Worm (Caenorhabditis elegans) whole organism, late embryonic: ENCODE results near the gene F53A9.6.

Experiments used
- C08G9.2 ChIP-seq: sonication (generic microtip); optimal IDR thresholded peaks from 2 replicates; lab custom pipeline; 2016; ENCODE audit warnings: mild to moderate bottlenecking, missing genetic modification characterization, moderate library complexity, missing compliant biosample characterization
- C38D4.7 ChIP-seq: fragments of 200-800 bp; sonication (Bioruptor generic); optimal IDR thresholded peaks from 2 replicates; lab custom pipeline; 2018; ENCODE audit warnings: mild to moderate bottlenecking, missing genetic modification characterization, moderate library complexity, missing compliant biosample characterization
- K09A11.1 ChIP-seq: sonication (generic microtip); optimal IDR thresholded peaks from 2 replicates; lab custom pipeline; 2017; ENCODE audit warnings: antibody characterized with exemption, mild to moderate bottlenecking, missing genetic modification characterization, missing compliant biosample characterization; ENCODE audit not compliant: insufficient read depth
- T23F11.4 ChIP-seq: fragments of 200-800 bp; sonication (Bioruptor generic); optimal IDR thresholded peaks from 2 replicates; lab custom pipeline; 2018; ENCODE audit warnings: mild to moderate bottlenecking, missing genetic modification characterization, missing compliant biosample characterization
- Y22D7AL.16 ChIP-seq: sonication (generic microtip); optimal IDR thresholded peaks from 2 replicates; lab custom pipeline; 2016; ENCODE audit warnings: missing genetic modification characterization, missing compliant biosample characterization
- ama-1 ChIP-seq: fragments of 150-350 bp; optimal IDR thresholded peaks from 2 replicates; lab custom pipeline; 2014
- ceh-14 ChIP-seq: sonication (generic microtip); optimal IDR thresholded peaks from 2 replicates; lab custom pipeline; 2016; ENCODE audit warnings: missing genotype, missing genetic modification characterization, missing compliant biosample characterization
- ceh-18 ChIP-seq: sonication (generic microtip); optimal IDR thresholded peaks from 2 replicates; lab custom pipeline; 2016; ENCODE audit warnings: missing genetic modification characterization, missing compliant biosample characterization
- ceh-22 ChIP-seq: sonication (generic microtip); optimal IDR thresholded peaks from 2 replicates; lab custom pipeline; 2017; ENCODE audit warnings: missing biosample characterization, missing genetic modification characterization
- ceh-24 ChIP-seq: sonication (generic microtip); optimal IDR thresholded peaks from 2 replicates; lab custom pipeline; 2016; ENCODE audit warnings: mild to moderate bottlenecking, missing genetic modification characterization, missing compliant biosample characterization
- ceh-30 ChIP-seq: fragments of 150-350 bp; optimal IDR thresholded peaks from 2 replicates; lab custom pipeline; 2014; ENCODE audit warnings: missing biosample characterization, missing genetic modification characterization
- ceh-45 ChIP-seq: fragments of 200-800 bp; sonication (Bioruptor generic); IDR thresholded peaks from 2 replicates; pipeline ENCODE4 v1.3.6; 2022; ENCODE audit warnings: missing genetic modification reagents, missing genetic modification characterization, missing compliant biosample characterization
- ceh-48 ChIP-seq: sonication (generic microtip); optimal IDR thresholded peaks from 2 replicates; lab custom pipeline; 2016; ENCODE audit warnings: missing genetic modification characterization, inconsistent platforms, missing compliant biosample characterization
- ceh-9 ChIP-seq: sonication (generic microtip); optimal IDR thresholded peaks from 2 replicates; lab custom pipeline; 2016; ENCODE audit warnings: mild to moderate bottlenecking, missing genetic modification characterization, inconsistent platforms, missing compliant biosample characterization
- che-1 ChIP-seq: sonication (generic microtip); optimal IDR thresholded peaks from 2 replicates; lab custom pipeline; 2016; ENCODE audit warnings: mild to moderate bottlenecking, missing genetic modification characterization, missing compliant biosample characterization
- dve-1 ChIP-seq: sonication (generic microtip); optimal IDR thresholded peaks from 2 replicates; lab custom pipeline; 2017; ENCODE audit warnings: antibody characterized with exemption, mild to moderate bottlenecking, missing genetic modification characterization, missing compliant biosample characterization
- elt-4 ChIP-seq: sonication (generic microtip); optimal IDR thresholded peaks from 2 replicates; lab custom pipeline; 2016; ENCODE audit warnings: missing genetic modification characterization, missing compliant biosample characterization
- fax-1 ChIP-seq: sonication (generic microtip); optimal IDR thresholded peaks from 2 replicates; lab custom pipeline; 2016; ENCODE audit warnings: missing genotype, missing genetic modification characterization, missing compliant biosample characterization
- hlh-15 ChIP-seq: sonication (generic microtip); optimal IDR thresholded peaks from 2 replicates; lab custom pipeline; 2016; ENCODE audit warnings: missing genetic modification characterization, missing compliant biosample characterization
- hlh-8 ChIP-seq: sonication (generic microtip); optimal IDR thresholded peaks from 2 replicates; lab custom pipeline; 2016; ENCODE audit warnings: missing genotype, missing genetic modification characterization, missing compliant biosample characterization
- lin-11 ChIP-seq: fragments of 200-800 bp; sonication (Bioruptor generic); optimal IDR thresholded peaks from 2 replicates; lab custom pipeline; 2018; ENCODE audit warnings: mild to moderate bottlenecking, missing genetic modification characterization, missing compliant biosample characterization
- mec-3 ChIP-seq: sonication (generic microtip); optimal IDR thresholded peaks from 2 replicates; lab custom pipeline; 2016; ENCODE audit warnings: borderline replicate concordance, missing genetic modification characterization, missing compliant biosample characterization
- nhr-232 ChIP-seq: sonication (generic microtip); optimal IDR thresholded peaks from 2 replicates; lab custom pipeline; 2016; ENCODE audit warnings: missing genetic modification characterization, missing compliant biosample characterization
- odd-2 ChIP-seq: sonication (generic microtip); optimal IDR thresholded peaks from 2 replicates; lab custom pipeline; 2017; ENCODE audit warnings: antibody characterized with exemption, mild to moderate bottlenecking, missing genetic modification characterization, missing compliant biosample characterization
- pat-9 ChIP-seq: fragments of 200-800 bp; sonication (Bioruptor generic); optimal IDR thresholded peaks from 2 replicates; lab custom pipeline; 2018; ENCODE audit warnings: mild to moderate bottlenecking, missing genetic modification characterization, moderate library complexity, missing compliant biosample characterization
- pqm-1 ChIP-seq: sonication (generic microtip); optimal IDR thresholded peaks from 2 replicates; lab custom pipeline; 2016; ENCODE audit warnings: missing genetic modification characterization, missing compliant biosample characterization
- ref-2 ChIP-seq: sonication (generic microtip); optimal IDR thresholded peaks from 2 replicates; lab custom pipeline; 2016; ENCODE audit warnings: missing genetic modification characterization, missing compliant biosample characterization
- rnt-1 ChIP-seq: sonication (generic microtip); optimal IDR thresholded peaks from 2 replicates; lab custom pipeline; 2016; ENCODE audit warnings: missing genetic modification characterization, missing compliant biosample characterization
- sdc-2 ChIP-seq: sonication (generic microtip); optimal IDR thresholded peaks from 2 replicates; lab custom pipeline; 2016; ENCODE audit warnings: missing genotype, missing genetic modification characterization, missing compliant biosample characterization
- sox-4 ChIP-seq: sonication (generic microtip); optimal IDR thresholded peaks from 2 replicates; lab custom pipeline; 2017; ENCODE audit warnings: mild to moderate bottlenecking, missing genetic modification characterization, inconsistent platforms, missing compliant biosample characterization
- ttx-3 ChIP-seq: sonication (generic microtip); optimal IDR thresholded peaks from 2 replicates; lab custom pipeline; 2016; ENCODE audit warnings: missing genetic modification reagents, missing genetic modification characterization, missing compliant biosample characterization
- unc-55 ChIP-seq: sonication (generic microtip); optimal IDR thresholded peaks from 2 replicates; lab custom pipeline; 2017; ENCODE audit warnings: missing biosample characterization, missing genetic modification reagents, missing genetic modification characterization
- ztf-16 ChIP-seq: sonication (generic microtip); optimal IDR thresholded peaks from 2 replicates; lab custom pipeline; 2017; ENCODE audit warnings: missing genetic modification characterization, missing compliant biosample characterization

Gene F53A9.6

ce11 chrX:8713754-8714295, at the start of gene F53A9.6:
TSS of gene F53A9.6 (minus strand) at chrX:8713804.
- TF ChIP-seq ztf-16 (tag; lab: Kevin White, UChicago), result no peak
- no peak for TF ChIP-seq ceh-14 (tag; lab: Kevin White, UChicago)
- TF ChIP-seq ceh-24 (tag; lab: Kevin White, UChicago), result no peak
- no peak for TF ChIP-seq che-1 (tag; lab: Kevin White, UChicago)
- no peak for TF ChIP-seq ceh-45 (GFP tag; lab: Robert Waterston, UW)
- TF ChIP-seq, all 69 proteins: peak for 0

- peak; percentile 9 for TF ChIP-seq unc-55
- peak; percentile 8 for TF ChIP-seq rnt-1 (tag; lab: Kevin White, UChicago)
- no peak for TF ChIP-seq ceh-9 (tag; lab: Kevin White, UChicago)
- no peak for TF ChIP-seq hlh-8 (tag; lab: Kevin White, UChicago)
- TF ChIP-seq ceh-18 (tag; lab: Kevin White, UChicago), result peak; percentile 58
- no peak for TF ChIP-seq mec-3 (tag; lab: Kevin White, UChicago)
Measured at ce11 chrX:8762927-8763326, 49.3 kb upstream of the F53A9.6 start.

ce11 chrX:8761497-8761896, 47.9 kb upstream of the F53A9.6 start, which contains the start of gene M02D8.5:
TSS of gene M02D8.5 (minus strand) at chrX:8761597.
- no peak for TF ChIP-seq K09A11.1 (tag; lab: Kevin White, UChicago)
- TF ChIP-seq nhr-232 (tag; lab: Kevin White, UChicago), result no peak
- TF ChIP-seq ama-1 (lab: Kevin White, UChicago), result no peak
- TF ChIP-seq dve-1 (tag; lab: Kevin White, UChicago), result no peak
- TF ChIP-seq che-1 (tag; lab: Kevin White, UChicago), result no peak
- TF ChIP-seq hlh-15 (tag; lab: Kevin White, UChicago), result no peak
- TF ChIP-seq elt-4 (tag; lab: Kevin White, UChicago), result no peak
- no peak for TF ChIP-seq ttx-3 (tag; lab: Kevin White, UChicago)
- no peak for TF ChIP-seq ref-2 (tag; lab: Kevin White, UChicago)

DNA sequence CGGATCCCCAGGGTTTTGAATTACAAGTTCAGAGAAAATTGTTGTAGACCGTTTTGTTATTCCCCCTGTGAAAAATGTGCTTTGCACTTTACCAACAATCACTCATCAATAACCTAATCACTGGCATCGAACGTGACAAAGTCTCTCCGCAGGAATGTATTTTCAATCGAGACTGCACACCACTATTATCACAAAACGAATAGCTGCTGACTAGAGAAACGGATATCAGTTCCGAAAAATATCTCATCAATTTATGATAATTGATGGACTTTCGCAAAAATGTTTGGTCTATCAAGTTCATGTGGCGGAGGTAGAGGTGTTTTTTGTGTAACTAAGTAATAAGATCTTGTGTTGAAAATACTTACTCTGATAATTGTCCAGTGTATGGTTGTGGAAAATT, 47.5 kb upstream of the F53A9.6 start:
- no peak for TF ChIP-seq Y22D7AL.16
- no peak for TF ChIP-seq T23F11.4 (GFP tag; lab: Kevin White, UChicago)
- no peak for TF ChIP-seq lin-11
- no peak for TF ChIP-seq pqm-1 (tag; lab: Kevin White, UChicago)
- no peak for TF ChIP-seq sdc-2 (tag; lab: Kevin White, UChicago)
- no peak for TF ChIP-seq unc-55
- no peak for TF ChIP-seq ceh-24 (tag; lab: Kevin White, UChicago)
- TF ChIP-seq sox-4 (tag; lab: Kevin White, UChicago), result no peak
- TF ChIP-seq ztf-16 (tag; lab: Kevin White, UChicago), result no peak
- TF ChIP-seq odd-2 (tag; lab: Kevin White, UChicago), result no peak
- no peak for TF ChIP-seq ceh-30 (tag; lab: Kevin White, UChicago)

DNA sequence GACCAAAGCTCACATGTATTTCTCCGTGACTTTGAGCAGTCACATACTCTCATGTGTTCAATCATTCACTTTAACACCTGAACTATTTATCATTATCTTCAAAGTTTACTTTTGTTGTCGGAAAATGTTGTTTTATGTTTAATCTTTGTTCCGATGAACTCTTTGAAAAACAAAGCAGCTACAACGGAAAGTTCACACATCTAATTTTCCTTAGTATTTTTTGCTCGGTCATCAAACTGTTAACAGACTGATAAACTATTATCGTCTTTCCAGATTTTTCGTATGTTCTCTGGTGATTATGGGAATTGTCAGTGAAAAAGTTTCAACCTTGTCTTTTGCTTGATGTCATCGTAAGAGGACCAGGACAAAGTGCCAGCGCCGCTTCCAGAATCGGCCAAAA, 42.4 kb upstream of the F53A9.6 start:
- TF ChIP-seq ztf-16 (tag; lab: Kevin White, UChicago), result no peak
- no peak for TF ChIP-seq ceh-48 (tag; lab: Kevin White, UChicago)
- TF ChIP-seq fax-1, result no peak
- no peak for TF ChIP-seq ceh-22
- TF ChIP-seq sox-4 (tag; lab: Kevin White, UChicago), result no peak
- no peak for TF ChIP-seq C08G9.2 (tag; lab: Kevin White, UChicago)
- TF ChIP-seq che-1 (tag; lab: Kevin White, UChicago), result no peak
- TF ChIP-seq dve-1 (tag; lab: Kevin White, UChicago), result no peak
- TF ChIP-seq C38D4.7 (GFP tag; lab: Kevin White, UChicago), result no peak
- no peak for TF ChIP-seq ceh-45 (GFP tag; lab: Robert Waterston, UW)
- TF ChIP-seq pat-9 (tag; lab: Kevin White, UChicago), result no peak
